Fruit fly (Drosophila melanogaster) whole organism, embryonic: Measurements from ENCODE around the gene CG42258.

Experiments used
- Ada2b ChIP-seq: fragments of 200-800 bp; sonication (Bioruptor generic); IDR thresholded peaks from 2 replicates; pipeline ENCODE4 v1.3.6; 2022; ENCODE audit warnings: missing biosample characterization, missing genetic modification characterization
- BEAF-32 ChIP-seq: fragments of 200-800 bp; sonication (Bioruptor generic); optimal IDR thresholded peaks from 3 replicates; lab custom pipeline; 2017; ENCODE audit warnings: missing biosample characterization, missing genetic modification characterization, mild to moderate bottlenecking, moderate library complexity, missing genetic modification reagents
- Blimp-1 ChIP-seq: fragments of 200-800 bp; sonication (Bioruptor generic); optimal IDR thresholded peaks from 3 replicates; lab custom pipeline; 2018; ENCODE audit warnings: missing biosample characterization, missing genetic modification characterization, mild to moderate bottlenecking, moderate library complexity, missing genetic modification reagents
- CG11695 ChIP-seq: fragments of 200-800 bp; sonication (Bioruptor generic); IDR thresholded peaks from 3 replicates; pipeline ENCODE4 v1.3.6; 2022; ENCODE audit warnings: missing biosample characterization, missing genetic modification characterization
- CG12659 ChIP-seq: fragments of 200-800 bp; sonication (Bioruptor generic); optimal IDR thresholded peaks from 3 replicates; lab custom pipeline; 2017; ENCODE audit warnings: mild to moderate bottlenecking, missing biosample characterization, missing genetic modification reagents, missing genetic modification characterization
- CG13424 ChIP-seq: fragments of 200-800 bp; sonication (Bioruptor generic); optimal IDR thresholded peaks from 2 replicates; lab custom pipeline; 2019; ENCODE audit warnings: missing biosample characterization, mild to moderate bottlenecking, missing genetic modification characterization, moderate library complexity
- CG13624 ChIP-seq: fragments of 200-800 bp; sonication (Bioruptor generic); optimal IDR thresholded peaks from 2 replicates; lab custom pipeline; 2016; ENCODE audit warnings: missing biosample characterization, missing genetic modification characterization
- CG14441 ChIP-seq: fragments of 200-800 bp; sonication (Bioruptor generic); IDR thresholded peaks from 2 replicates; pipeline ENCODE4 v1.3.6; 2022; ENCODE audit warnings: missing biosample characterization, missing genetic modification characterization
- CG14667 ChIP-seq: fragments of 200-800 bp; sonication (Bioruptor generic); IDR thresholded peaks from 2 replicates; pipeline ENCODE4 v1.3.6; 2022; ENCODE audit warnings: missing biosample characterization, missing genetic modification characterization
- CG17385 ChIP-seq: fragments of 200-800 bp; sonication (Bioruptor generic); optimal IDR thresholded peaks from 3 replicates; lab custom pipeline; 2018; ENCODE audit warnings: missing biosample characterization, mild to moderate bottlenecking, missing genetic modification characterization
- CG17612 ChIP-seq: fragments of 200-800 bp; sonication (Bioruptor generic); IDR thresholded peaks from 2 replicates; pipeline ENCODE4 v1.3.6; 2022; ENCODE audit warnings: missing biosample characterization, missing genetic modification characterization
- CG18011 ChIP-seq: fragments of 200-800 bp; sonication (Bioruptor generic); optimal IDR thresholded peaks from 2 replicates; lab custom pipeline; 2017; ENCODE audit warnings: missing biosample characterization, missing genetic modification characterization, mild to moderate bottlenecking, moderate library complexity, missing genotype
- CG18262 ChIP-seq: fragments of 200-800 bp; optimal IDR thresholded peaks from 3 replicates; lab custom pipeline; 2019; ENCODE audit warnings: missing biosample characterization, mild to moderate bottlenecking, missing genetic modification characterization, moderate library complexity
- CG18764 ChIP-seq: fragments of 200-800 bp; sonication (Bioruptor generic); optimal IDR thresholded peaks from 3 replicates; lab custom pipeline; 2016; ENCODE audit warnings: missing biosample characterization, missing genetic modification characterization
- CG2889 ChIP-seq: fragments of 200-800 bp; sonication (Bioruptor generic); IDR thresholded peaks from 3 replicates; pipeline ENCODE4 v1.3.6; 2022; ENCODE audit warnings: missing biosample characterization, missing genetic modification characterization
- CG31224 ChIP-seq: fragments of 200-800 bp; sonication (Bioruptor generic); IDR thresholded peaks from 2 replicates; pipeline ENCODE4 v1.3.6; 2022; ENCODE audit warnings: missing biosample characterization, missing genetic modification characterization
- CG32532 ChIP-seq: fragments of 200-800 bp; sonication (Bioruptor generic); IDR thresholded peaks from 2 replicates; pipeline ENCODE4 v1.3.6; 2022; ENCODE audit warnings: missing biosample characterization, missing genetic modification characterization
- CG4404 ChIP-seq: fragments of 200-800 bp; sonication (Bioruptor generic); IDR thresholded peaks from 2 replicates; pipeline ENCODE4 v1.3.6; 2022; ENCODE audit warnings: missing biosample characterization, missing genetic modification characterization
- CG4730 ChIP-seq: fragments of 200-800 bp; sonication (Bioruptor generic); IDR thresholded peaks from 2 replicates; pipeline ENCODE4 v1.3.6; 2022; ENCODE audit warnings: missing biosample characterization, missing genetic modification characterization
- CG4854 ChIP-seq: fragments of 200-800 bp; sonication (Bioruptor generic); optimal IDR thresholded peaks from 2 replicates; lab custom pipeline; 2016; ENCODE audit warnings: missing biosample characterization, missing genetic modification characterization, inconsistent platforms
- CG7556 ChIP-seq: fragments of 200-800 bp; sonication (Bioruptor generic); optimal IDR thresholded peaks from 2 replicates; lab custom pipeline; 2017; ENCODE audit warnings: missing biosample characterization, mild to moderate bottlenecking, missing genetic modification characterization
- CG7928 ChIP-seq: fragments of 200-800 bp; sonication (Bioruptor generic); optimal IDR thresholded peaks from 2 replicates; lab custom pipeline; 2017; ENCODE audit warnings: missing biosample characterization, mild to moderate bottlenecking, missing genetic modification characterization
- CG8478 ChIP-seq: fragments of >200 bp; optimal IDR thresholded peaks from 2 replicates; lab custom pipeline; 2018
- Dfd ChIP-seq, 2 experiments: fragments of >200 bp; optimal IDR thresholded peaks; 2 replicates each; lab custom pipeline; 2017; ENCODE audit warnings: missing biosample characterization in 2 of 2, missing genetic modification characterization in 2 of 2
- Elba2 ChIP-seq: fragments of 200-800 bp; sonication (Bioruptor generic); optimal IDR thresholded peaks from 3 replicates; lab custom pipeline; 2016; ENCODE audit warnings: missing biosample characterization, missing genetic modification characterization
- Jarid2 ChIP-seq: fragments of 200-800 bp; sonication (Bioruptor generic); optimal IDR thresholded peaks from 3 replicates; lab custom pipeline; 2017; ENCODE audit warnings: mild to moderate bottlenecking, missing biosample characterization, missing genetic modification reagents, missing genetic modification characterization
- Oaz ChIP-seq: fragments of 200-800 bp; sonication (Bioruptor generic); IDR thresholded peaks from 2 replicates; pipeline ENCODE4 v1.3.6; 2022; ENCODE audit warnings: missing biosample characterization, missing genetic modification characterization
- Scr ChIP-seq: fragments of 200-800 bp; sonication (Bioruptor generic); IDR thresholded peaks from 2 replicates; pipeline ENCODE4 v1.3.6; 2022; ENCODE audit warnings: missing biosample characterization, missing genetic modification characterization; ENCODE audit not compliant: partially characterized antibody
- abd-A ChIP-seq: fragments of 200-800 bp; sonication (Bioruptor generic); optimal IDR thresholded peaks from 3 replicates; lab custom pipeline; 2019; ENCODE audit warnings: missing biosample characterization, mild to moderate bottlenecking, missing genetic modification characterization, moderate library complexity
- amos ChIP-seq: fragments of 200-800 bp; sonication (Bioruptor generic); IDR thresholded peaks from 2 replicates; pipeline ENCODE4 v1.3.6; 2022; ENCODE audit warnings: missing biosample characterization, missing genetic modification characterization; ENCODE audit not compliant: partially characterized antibody
- ap ChIP-seq: fragments of 200-800 bp; sonication (Bioruptor generic); IDR thresholded peaks from 2 replicates; pipeline ENCODE4 v1.3.6; 2022; ENCODE audit warnings: missing biosample characterization, missing genetic modification characterization
- cad ChIP-seq: fragments of >200 bp; optimal IDR thresholded peaks from 2 replicates; lab custom pipeline; 2017; ENCODE audit warnings: missing biosample characterization, missing genetic modification characterization
- caup ChIP-seq: fragments of 200-800 bp; sonication (Bioruptor generic); optimal IDR thresholded peaks from 3 replicates; lab custom pipeline; 2017; ENCODE audit warnings: missing biosample characterization, mild to moderate bottlenecking, missing genetic modification characterization, moderate library complexity; ENCODE audit not compliant: severe bottlenecking
- dm ChIP-seq: fragments of 200-800 bp; sonication (Bioruptor generic); optimal IDR thresholded peaks from 3 replicates; lab custom pipeline; 2016; ENCODE audit warnings: missing biosample characterization, missing genetic modification characterization
- esg ChIP-seq: fragments of 200-800 bp; sonication (Bioruptor generic); conservative IDR thresholded peaks from 2 replicates; pipeline ENCODE4 v1.3.6; 2022; ENCODE audit warnings: missing biosample characterization, missing genetic modification characterization
- h ChIP-seq: fragments of >200 bp; optimal IDR thresholded peaks from 2 replicates; lab custom pipeline; 2017
- hkb ChIP-seq, 2 experiments: fragments of 200-800 bp in 1 of 2; fragments of >200 bp in 1 of 2; sonication (Bioruptor generic) in 1 of 2; IDR thresholded peaks in 1 of 2; optimal IDR thresholded peaks in 1 of 2; 2 replicates each; pipeline versions ENCODE4 v1.3.6 to Lab custom; 2017 to 2022; ENCODE audit warnings: missing biosample characterization in 1 of 2, missing genetic modification characterization in 1 of 2
- knrl ChIP-seq: fragments of 200-800 bp; sonication (Bioruptor generic); IDR thresholded peaks from 3 replicates; pipeline ENCODE4 v1.3.6; 2022; ENCODE audit warnings: missing biosample characterization, missing genetic modification characterization; ENCODE audit not compliant: partially characterized antibody
- nom ChIP-seq: fragments of 200-800 bp; sonication (Bioruptor generic); optimal IDR thresholded peaks from 2 replicates; lab custom pipeline; 2017; ENCODE audit warnings: missing biosample characterization, missing genetic modification characterization, mild to moderate bottlenecking, moderate library complexity, missing genetic modification reagents
- org-1 ChIP-seq: fragments of 200-800 bp; sonication (Bioruptor generic); optimal IDR thresholded peaks from 2 replicates; lab custom pipeline; 2017; ENCODE audit warnings: missing biosample characterization, missing genetic modification characterization
- psq ChIP-seq: fragments of 200-800 bp; sonication (Bioruptor generic); optimal IDR thresholded peaks from 2 replicates; lab custom pipeline; 2017; ENCODE audit warnings: missing biosample characterization, missing genetic modification characterization
- row ChIP-seq: fragments of 200-800 bp; sonication (Bioruptor generic); IDR thresholded peaks from 3 replicates; pipeline ENCODE4 v1.3.6; 2022; ENCODE audit warnings: missing biosample characterization, missing genetic modification characterization
- scrt ChIP-seq: fragments of 200-800 bp; sonication (Bioruptor generic); optimal IDR thresholded peaks from 2 replicates; lab custom pipeline; 2018; ENCODE audit warnings: missing biosample characterization, mild to moderate bottlenecking, missing genetic modification characterization, moderate library complexity
- sna ChIP-seq: fragments of 200-800 bp; sonication (Bioruptor generic); IDR thresholded peaks from 2 replicates; pipeline ENCODE4 v1.3.6; 2022; ENCODE audit warnings: missing biosample characterization, missing genetic modification characterization; ENCODE audit not compliant: partially characterized antibody
- sqz ChIP-seq: fragments of 200-800 bp; sonication (Bioruptor generic); optimal IDR thresholded peaks from 3 replicates; lab custom pipeline; 2018; ENCODE audit warnings: missing biosample characterization, mild to moderate bottlenecking, missing genetic modification characterization
- tna ChIP-seq: fragments of 200-800 bp; sonication (Bioruptor generic); IDR thresholded peaks from 2 replicates; pipeline ENCODE4 v1.3.6; 2022; ENCODE audit warnings: missing biosample characterization, missing genetic modification characterization; ENCODE audit not compliant: partially characterized antibody
- tup ChIP-seq: fragments of 200-800 bp; sonication (Bioruptor generic); optimal IDR thresholded peaks from 2 replicates; lab custom pipeline; 2016; ENCODE audit warnings: missing biosample characterization, mild to moderate bottlenecking, missing genetic modification characterization, moderate library complexity
- zfh2 ChIP-seq: fragments of 200-800 bp; sonication (Bioruptor generic); optimal IDR thresholded peaks from 2 replicates; lab custom pipeline; 2016; ENCODE audit warnings: missing biosample characterization, missing genetic modification characterization

The CG42258 gene

DNA sequence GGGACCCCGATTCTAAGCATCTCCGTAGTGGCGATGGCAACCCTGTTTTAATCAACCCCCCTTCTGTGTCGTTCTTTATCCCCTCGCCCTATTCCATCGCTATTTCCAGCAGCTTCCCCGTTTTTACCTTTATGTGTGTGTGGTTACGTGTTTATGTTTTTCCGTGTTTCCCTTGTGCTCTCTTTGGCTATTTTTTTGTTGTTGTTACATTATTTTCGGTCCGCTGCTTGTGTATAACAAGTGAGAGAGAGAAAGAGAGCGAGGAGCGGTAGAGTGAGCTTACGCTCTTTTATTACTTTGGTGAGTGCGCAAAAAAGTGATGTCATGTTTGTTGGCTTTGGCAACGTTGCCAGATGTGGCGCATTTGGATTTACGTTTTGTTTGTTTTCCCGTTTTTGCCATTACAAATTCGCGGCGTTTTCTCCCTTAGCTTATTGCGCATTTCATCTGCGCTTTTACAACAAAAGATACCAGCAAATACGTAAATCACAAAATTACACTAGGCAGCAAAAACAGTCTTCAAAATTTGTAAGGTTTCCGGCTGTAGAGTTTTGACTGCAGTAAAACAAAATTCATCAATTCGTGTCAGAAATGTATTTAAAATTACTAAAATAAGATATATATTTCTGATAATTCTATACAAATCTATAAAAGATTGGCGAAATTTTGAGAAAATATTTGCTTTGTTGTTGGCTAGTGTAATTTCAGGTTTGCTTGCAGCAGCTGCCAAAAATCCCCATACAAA, 7.0 kb downstream of the CG42258 start (continued):
- TF ChIP-seq CG13424 (tag; lab: Kevin White, UChicago) (peak; percentile 61), Dfd (GFP tag; optimal IDR thresholded peaks at IDR 0.05; lab: Kevin White, UChicago) (no peak), CG7928 (GFP tag; lab: Kevin White, UChicago) (peak; percentile 14), scrt (GFP tag; lab: Kevin White, UChicago) (peak; percentile 36), psq (GFP tag; lab: Kevin White, UChicago) (no peak), CG8478 (lab: Kevin White, UChicago) (no peak), caup (GFP tag; lab: Kevin White, UChicago) (peak; percentile 59), tna (GFP tag; lab: Robert Waterston, UW) (no peak), CG14667 (GFP tag; lab: Robert Waterston, UW) (0 out of 2 replicates have a peak, but pooled peaks have one; percentile 37), dm (no peak), hkb (optimal IDR thresholded peaks at IDR 0.05; lab: Kevin White, UChicago) (no peak), hkb (GFP tag; IDR thresholded peaks at IDR 0.05; lab: Robert Waterston, UW) (peak; percentile 63), h (no peak), CG14441 (GFP tag; lab: Robert Waterston, UW) (peak; percentile 70), CG4730 (GFP tag; lab: Robert Waterston, UW) (peak; percentile 47; the same call in 1 of the 2 replicates), amos (GFP tag; lab: Robert Waterston, UW) (no peak), Jarid2 (GFP tag; lab: Kevin White, UChicago) (no peak), CG2889 (GFP tag; lab: Robert Waterston, UW) (peak; percentile 70; the same call in 2 of the 3 replicates), Elba2 (GFP tag; lab: Kevin White, UChicago) (no peak), CG7556 (GFP tag; lab: Kevin White, UChicago) (peak; percentile 47), abd-A (tag; lab: Kevin White, UChicago) (peak; percentile 93), CG13624 (peak; percentile 48), CG18764 (GFP tag; lab: Kevin White, UChicago) (no peak), sna (GFP tag; lab: Robert Waterston, UW) (no peak), sqz (GFP tag; lab: Kevin White, UChicago) (peak; percentile 60), nom (GFP tag; lab: Kevin White, UChicago) (peak; percentile 32), CG31224 (GFP tag; lab: Robert Waterston, UW) (peak; percentile 47), Oaz (GFP tag; lab: Robert Waterston, UW) (0 out of 2 replicates have a peak, but pooled peaks have one; percentile 36), BEAF-32 (GFP tag; lab: Kevin White, UChicago) (no peak), row (GFP tag; lab: Robert Waterston, UW) (peak; percentile 78), CG12659 (peak; percentile 58), zfh2 (GFP tag; lab: Kevin White, UChicago) (no peak), CG32532 (GFP tag; lab: Robert Waterston, UW) (peak; percentile 76), CG18011 (GFP tag; lab: Kevin White, UChicago) (no peak), Blimp-1 (peak; percentile 19), ap (GFP tag; lab: Robert Waterston, UW) (peak; percentile 37; the same call in 1 of the 2 replicates), CG4404 (peak; percentile 33; the same call in 1 of the 2 replicates), knrl (no peak), CG17612 (peak; percentile 47; the same call in 1 of the 2 replicates), Ada2b (peak; percentile 59; the same call in 1 of the 2 replicates), CG11695 (GFP tag; lab: Robert Waterston, UW) (peak; percentile 64), CG18262 (tag; lab: Kevin White, UChicago) (peak; percentile 59), tup (GFP tag; lab: Kevin White, UChicago) (no peak), CG4854 (GFP tag; lab: Kevin White, UChicago) (no peak), org-1 (GFP tag; lab: Kevin White, UChicago) (no peak), CG17385 (GFP tag; lab: Kevin White, UChicago) (peak; percentile 66), Scr (no peak), esg (GFP tag; lab: Robert Waterston, UW) (peak; percentile 66), cad (GFP tag; lab: Kevin White, UChicago) (no peak)
